Fruit fly (Drosophila melanogaster) whole organism, embryonic: ENCODE measurements around the gene cert.

ENCODE experiments used
- Atf-2 ChIP-seq: fragments of 200-800 bp; sonication (Bioruptor generic); optimal IDR thresholded peaks from 2 replicates; lab custom pipeline; 2016; ENCODE audit warnings: missing biosample characterization, missing genetic modification characterization
- Atf3 ChIP-seq: fragments of 200-800 bp; sonication (Bioruptor generic); optimal IDR thresholded peaks from 3 replicates; lab custom pipeline; 2016; ENCODE audit warnings: missing biosample characterization, missing genetic modification characterization
- CG10147 ChIP-seq: fragments of 200-800 bp; sonication (Bioruptor generic); optimal IDR thresholded peaks from 2 replicates; lab custom pipeline; 2019; ENCODE audit warnings: missing biosample characterization, mild to moderate bottlenecking, missing genetic modification characterization, moderate library complexity
- CG10267 ChIP-seq: fragments of 200-800 bp; sonication (Bioruptor generic); optimal IDR thresholded peaks from 2 replicates; lab custom pipeline; 2018; ENCODE audit warnings: missing biosample characterization, mild to moderate bottlenecking, missing genetic modification characterization, moderate library complexity
- CG10366 ChIP-seq: fragments of 200-800 bp; sonication (Bioruptor generic); IDR thresholded peaks from 2 replicates; pipeline ENCODE4 v1.3.6; 2022; ENCODE audit warnings: missing biosample characterization, missing genetic modification characterization
- CG10979 ChIP-seq: fragments of 200-800 bp; sonication (Bioruptor generic); optimal IDR thresholded peaks from 2 replicates; lab custom pipeline; 2018; ENCODE audit warnings: missing biosample characterization, mild to moderate bottlenecking, missing genetic modification characterization, moderate library complexity
- CG11093 ChIP-seq: fragments of 200-800 bp; sonication (Bioruptor generic); IDR thresholded peaks from 3 replicates; pipeline ENCODE4 v1.3.6; 2022; ENCODE audit warnings: missing biosample characterization, missing genetic modification characterization
- CG11247 ChIP-seq: fragments of 200-800 bp; sonication (Bioruptor generic); IDR thresholded peaks from 2 replicates; pipeline ENCODE4 v1.3.6; 2022; ENCODE audit warnings: missing biosample characterization, missing genetic modification characterization
- CG15479 ChIP-seq: fragments of 200-800 bp; sonication (Bioruptor generic); optimal IDR thresholded peaks from 3 replicates; lab custom pipeline; 2019; ENCODE audit warnings: missing biosample characterization, mild to moderate bottlenecking, missing genetic modification characterization, moderate library complexity
- CG15601 ChIP-seq: fragments of 200-800 bp; sonication (Bioruptor generic); optimal IDR thresholded peaks from 3 replicates; lab custom pipeline; 2019; ENCODE audit warnings: missing biosample characterization, mild to moderate bottlenecking, missing genetic modification characterization, moderate library complexity
- CG17359 ChIP-seq: fragments of 200-800 bp; sonication (Bioruptor generic); optimal IDR thresholded peaks from 3 replicates; lab custom pipeline; 2018; ENCODE audit warnings: missing biosample characterization, mild to moderate bottlenecking, missing genetic modification characterization, moderate library complexity
- CG2202 ChIP-seq: fragments of 200-800 bp; sonication (Bioruptor generic); optimal IDR thresholded peaks from 2 replicates; lab custom pipeline; 2018; ENCODE audit warnings: missing biosample characterization, mild to moderate bottlenecking, missing genetic modification characterization
- CG2712 ChIP-seq: fragments of 200-800 bp; optimal IDR thresholded peaks from 3 replicates; lab custom pipeline; 2019; ENCODE audit warnings: missing biosample characterization, mild to moderate bottlenecking, missing genetic modification characterization, moderate library complexity
- CG2875 ChIP-seq: fragments of 200-800 bp; sonication (Bioruptor generic); optimal IDR thresholded peaks from 2 replicates; lab custom pipeline; 2017; ENCODE audit warnings: missing biosample characterization, mild to moderate bottlenecking, missing genetic modification characterization, missing genetic modification reagents
- CG34376 ChIP-seq: fragments of 200-800 bp; sonication (Bioruptor generic); optimal IDR thresholded peaks from 2 replicates; lab custom pipeline; 2018; ENCODE audit warnings: missing biosample characterization, mild to moderate bottlenecking, missing genetic modification characterization
- CG43689 ChIP-seq: fragments of 200-800 bp; sonication (Bioruptor generic); IDR thresholded peaks from 2 replicates; pipeline ENCODE4 v1.3.6; 2022; ENCODE audit warnings: missing biosample characterization, missing genetic modification characterization
- CG4617 ChIP-seq: fragments of 200-800 bp; sonication (Bioruptor generic); optimal IDR thresholded peaks from 3 replicates; lab custom pipeline; 2016; ENCODE audit warnings: missing biosample characterization, missing genetic modification characterization, borderline replicate concordance
- CG7786 ChIP-seq: fragments of 200-800 bp; sonication (Bioruptor generic); optimal IDR thresholded peaks from 2 replicates; lab custom pipeline; 2016; ENCODE audit warnings: missing biosample characterization, missing genetic modification characterization
- CG8359 ChIP-seq: fragments of 200-800 bp; sonication (Bioruptor generic); optimal IDR thresholded peaks from 2 replicates; lab custom pipeline; 2017; ENCODE audit warnings: missing biosample characterization, mild to moderate bottlenecking, missing genetic modification characterization, borderline replicate concordance
- CG9727 ChIP-seq: fragments of 200-800 bp; sonication (Bioruptor generic); optimal IDR thresholded peaks from 3 replicates; lab custom pipeline; 2017; ENCODE audit warnings: missing biosample characterization, mild to moderate bottlenecking, missing genetic modification characterization
- CG9817 ChIP-seq: fragments of 200-800 bp; sonication (Bioruptor generic); optimal IDR thresholded peaks from 2 replicates; lab custom pipeline; 2018; ENCODE audit warnings: missing biosample characterization, mild to moderate bottlenecking, missing genetic modification characterization, moderate library complexity
- Doc3 ChIP-seq: fragments of 200-800 bp; sonication (Bioruptor generic); IDR thresholded peaks from 3 replicates; pipeline ENCODE4 v1.3.6; 2022; ENCODE audit warnings: missing biosample characterization, missing genetic modification characterization; ENCODE audit not compliant: partially characterized antibody
- Fer3 ChIP-seq: fragments of 200-800 bp; sonication (Bioruptor generic); optimal IDR thresholded peaks from 2 replicates; lab custom pipeline; 2018; ENCODE audit warnings: missing biosample characterization, mild to moderate bottlenecking, missing genetic modification characterization, moderate library complexity
- Gug ChIP-seq: fragments of 200-800 bp; sonication (Bioruptor generic); IDR thresholded peaks from 4 replicates; pipeline ENCODE4 v1.3.6; 2022; ENCODE audit warnings: missing biosample characterization, missing genetic modification characterization
- Hmr ChIP-seq: fragments of 200-800 bp; sonication (Bioruptor generic); optimal IDR thresholded peaks from 3 replicates; lab custom pipeline; 2017; ENCODE audit warnings: mild to moderate bottlenecking, missing biosample characterization, missing genetic modification reagents, missing genetic modification characterization
- Hr39 ChIP-seq: fragments of >200 bp; optimal IDR thresholded peaks from 2 replicates; lab custom pipeline; 2017
- NfI ChIP-seq: fragments of 200-800 bp; sonication (Bioruptor generic); optimal IDR thresholded peaks from 3 replicates; lab custom pipeline; 2018; ENCODE audit warnings: missing biosample characterization, mild to moderate bottlenecking, missing genetic modification characterization, moderate library complexity
- Optix ChIP-seq: fragments of 200-800 bp; sonication (Bioruptor generic); IDR thresholded peaks from 3 replicates; pipeline ENCODE4 v1.3.6; 2022; ENCODE audit warnings: missing biosample characterization, missing genetic modification characterization
- Sox100B ChIP-seq: fragments of 200-800 bp; sonication (Bioruptor generic); optimal IDR thresholded peaks from 3 replicates; lab custom pipeline; 2018; ENCODE audit warnings: missing biosample characterization, mild to moderate bottlenecking, missing genetic modification characterization
- Spps ChIP-seq: fragments of 200-800 bp; sonication (Bioruptor generic); optimal IDR thresholded peaks from 2 replicates; lab custom pipeline; 2018; ENCODE audit warnings: missing biosample characterization, mild to moderate bottlenecking, missing genetic modification characterization
- al ChIP-seq: fragments of 200-800 bp; sonication (Bioruptor generic); IDR thresholded peaks from 2 replicates; pipeline ENCODE4 v1.3.6; 2022; ENCODE audit warnings: missing biosample characterization, missing genetic modification characterization
- amos ChIP-seq: fragments of 200-800 bp; sonication (Bioruptor generic); IDR thresholded peaks from 2 replicates; pipeline ENCODE4 v1.3.6; 2022; ENCODE audit warnings: missing biosample characterization, missing genetic modification characterization; ENCODE audit not compliant: partially characterized antibody
- crc ChIP-seq: fragments of 200-800 bp; sonication (Bioruptor generic); optimal IDR thresholded peaks from 2 replicates; lab custom pipeline; 2016; ENCODE audit warnings: missing biosample characterization, missing genetic modification characterization
- dm ChIP-seq: fragments of 200-800 bp; sonication (Bioruptor generic); optimal IDR thresholded peaks from 3 replicates; lab custom pipeline; 2016; ENCODE audit warnings: missing biosample characterization, missing genetic modification characterization
- dpn ChIP-seq, 2 experiments: fragments of 200-800 bp; sonication (Bioruptor generic); optimal IDR thresholded peaks; 3 replicates each; lab custom pipeline; 2016; ENCODE audit warnings: missing biosample characterization in 2 of 2, missing genetic modification characterization in 2 of 2
- emc ChIP-seq: fragments of 200-800 bp; sonication (Bioruptor generic); optimal IDR thresholded peaks from 2 replicates; lab custom pipeline; 2016; ENCODE audit warnings: missing biosample characterization, missing genetic modification characterization
- en ChIP-seq: fragments of 200-800 bp; sonication (Bioruptor generic); optimal IDR thresholded peaks from 2 replicates; lab custom pipeline; 2016; ENCODE audit warnings: missing biosample characterization, missing genetic modification characterization
- hbn ChIP-seq: fragments of 200-800 bp; sonication (Bioruptor generic); IDR thresholded peaks from 2 replicates; pipeline ENCODE4 v1.3.6; 2022; ENCODE audit warnings: missing biosample characterization, missing genetic modification characterization; ENCODE audit not compliant: partially characterized antibody
- insv ChIP-seq, 2 experiments: fragments of 200-800 bp; sonication (Bioruptor generic); optimal IDR thresholded peaks; 3 replicates each; lab custom pipeline; 2016 to 2018; ENCODE audit warnings: missing biosample characterization in 2 of 2, missing genetic modification characterization in 2 of 2
- jing ChIP-seq: fragments of 200-800 bp; sonication (Bioruptor generic); optimal IDR thresholded peaks from 2 replicates; lab custom pipeline; 2018; ENCODE audit warnings: missing biosample characterization, mild to moderate bottlenecking, missing genetic modification characterization
- klu ChIP-seq: fragments of 200-800 bp; sonication (Bioruptor generic); IDR thresholded peaks from 2 replicates; pipeline ENCODE4 v1.3.6; 2022; ENCODE audit warnings: missing biosample characterization, missing genetic modification characterization
- nerfin-1 ChIP-seq: fragments of 200-800 bp; sonication (Bioruptor generic); optimal IDR thresholded peaks from 3 replicates; lab custom pipeline; 2019; ENCODE audit warnings: missing biosample characterization, mild to moderate bottlenecking, missing genetic modification characterization, moderate library complexity
- otp ChIP-seq: fragments of 200-800 bp; sonication (Bioruptor generic); IDR thresholded peaks from 3 replicates; pipeline ENCODE4, ENCODE4 v1.3.6; 2022; ENCODE audit warnings: missing biosample characterization, missing genetic modification characterization
- pb ChIP-seq: fragments of 200-800 bp; sonication (Bioruptor generic); optimal IDR thresholded peaks from 3 replicates; lab custom pipeline; 2016; ENCODE audit warnings: missing biosample characterization, missing genetic modification characterization
- peb ChIP-seq: fragments of 200-800 bp; sonication (Bioruptor generic); IDR thresholded peaks from 2 replicates; pipeline ENCODE4 v1.3.6; 2022; ENCODE audit warnings: missing biosample characterization, missing genetic modification characterization
- pros ChIP-seq: fragments of 200-800 bp; sonication (Bioruptor generic); optimal IDR thresholded peaks from 3 replicates; lab custom pipeline; 2019; ENCODE audit warnings: missing biosample characterization, mild to moderate bottlenecking, missing genetic modification characterization, moderate library complexity
- schlank ChIP-seq: fragments of 200-800 bp; sonication (Bioruptor generic); optimal IDR thresholded peaks from 2 replicates; lab custom pipeline; 2018; ENCODE audit warnings: missing biosample characterization, mild to moderate bottlenecking, missing genetic modification characterization
- unpg ChIP-seq: fragments of 200-800 bp; sonication (Bioruptor generic); optimal IDR thresholded peaks from 3 replicates; lab custom pipeline; 2018; ENCODE audit warnings: missing biosample characterization, mild to moderate bottlenecking, missing genetic modification characterization, moderate library complexity

The cert gene

dm6 chr3L:8299224-8300130 is 9.8 kb upstream of the cert start, which contains the start of the genes Arl5 and CG13671 (continued):
- TF ChIP-seq CG4617 (GFP tag; lab: Kevin White, UChicago) (peak; percentile 87), Atf-2 (GFP tag; lab: Kevin White, UChicago) (peak; percentile 10), CG2875 (GFP tag; lab: Kevin White, UChicago) (peak; percentile 50), CG43689 (GFP tag; lab: Robert Waterston, UW) (peak; percentile 41; the same call in 1 of the 2 replicates), Optix (peak; percentile 62; the same call in 1 of the 3 replicates), amos (GFP tag; lab: Robert Waterston, UW) (peak; percentile 72), Sox100B (GFP tag; lab: Kevin White, UChicago) (peak; percentile 66), CG10267 (tag; lab: Kevin White, UChicago) (peak; percentile 97), jing (GFP tag; lab: Kevin White, UChicago) (peak; percentile 29), dm (GFP tag; lab: Kevin White, UChicago) (no peak), CG2202 (tag; lab: Kevin White, UChicago) (peak; percentile 68), CG15601 (tag; lab: Kevin White, UChicago) (peak; percentile 61), CG10147 (GFP tag; lab: Kevin White, UChicago) (peak; percentile 63), nerfin-1 (no peak), crc (GFP tag; lab: Kevin White, UChicago) (no peak), CG10979 (peak; percentile 62), schlank (tag; lab: Kevin White, UChicago) (no peak), Fer3 (tag; lab: Kevin White, UChicago) (peak; percentile 73), CG9817 (tag; lab: Kevin White, UChicago) (no peak), Hr39 (lab: Kevin White, UChicago) (no peak), CG11247 (GFP tag; lab: Robert Waterston, UW) (peak; percentile 88), Gug (GFP tag; lab: Robert Waterston, UW) (peak; percentile 73; the same call in 3 of the 4 replicates), en (no peak), otp (peak; percentile 87), Doc3 (GFP tag; lab: Robert Waterston, UW) (peak; percentile 83), CG2712 (peak; percentile 84), NfI (GFP tag; lab: Kevin White, UChicago) (peak; percentile 61), CG9727 (peak; percentile 83), CG11093 (GFP tag; lab: Robert Waterston, UW) (peak; percentile 63), CG17359 (peak; percentile 77), pb (GFP tag; lab: Kevin White, UChicago) (peak; percentile 27), unpg (GFP tag; lab: Kevin White, UChicago) (peak; percentile 78), CG10366 (peak; percentile 79), Spps (tag; lab: Kevin White, UChicago) (peak; percentile 4), insv (GFP tag; optimal IDR thresholded peaks at IDR 0.05; lab: Kevin White, UChicago) (peak in 1 of 2 experiments; percentile 11), al (GFP tag; lab: Robert Waterston, UW) (peak; percentile 68), CG34376 (GFP tag; lab: Kevin White, UChicago) (peak; percentile 75), CG15479 (no peak), dpn (GFP tag; optimal IDR thresholded peaks at IDR 0.05; lab: Kevin White, UChicago) (peak; percentile 66 to 89), Hmr (GFP tag; lab: Kevin White, UChicago) (peak; percentile 75), Atf3 (GFP tag; lab: Kevin White, UChicago) (peak; percentile 45), pros (GFP tag; lab: Kevin White, UChicago) (no peak), peb (GFP tag; lab: Robert Waterston, UW) (peak; percentile 52), CG8359 (no peak), hbn (peak; percentile 73), klu (GFP tag; lab: Robert Waterston, UW) (peak; percentile 54; the same call in 1 of the 2 replicates), emc (GFP tag; lab: Kevin White, UChicago) (no peak), CG7786 (GFP tag; lab: Kevin White, UChicago) (peak; percentile 27)
